Worm (Caenorhabditis elegans) whole organism, L1 larva: Measurements from ENCODE around the gene hsp-12.3.
A peak's percentile ranks its signal among the peaks of the same experiment; 100 is the strongest.

Source experiments
- C04F5.9 ChIP-seq: sonication (generic microtip); optimal IDR thresholded peaks from 2 replicates; lab custom pipeline; 2016; ENCODE audit warnings: missing genetic modification characterization, missing compliant biosample characterization
- C16A3.4 ChIP-seq: fragments of 150-350 bp; optimal IDR thresholded peaks from 2 replicates; lab custom pipeline; 2014; ENCODE audit warnings: missing biosample characterization, missing genetic modification characterization
- C34B4.2 ChIP-seq: sonication (generic microtip); optimal IDR thresholded peaks from 2 replicates; lab custom pipeline; 2017; ENCODE audit warnings: mild to moderate bottlenecking, missing genetic modification characterization, missing compliant biosample characterization
- Y116A8C.19 ChIP-seq: sonication (generic microtip); optimal IDR thresholded peaks from 2 replicates; lab custom pipeline; 2016; ENCODE audit warnings: missing compliant biosample characterization, missing genetic modification characterization, borderline replicate concordance
- aha-1 ChIP-seq: fragments of 150-350 bp; optimal IDR thresholded peaks from 2 replicates; lab custom pipeline; 2014; ENCODE audit warnings: missing biosample characterization, missing genetic modification characterization
- ama-1 ChIP-seq: fragments of 150-350 bp; optimal IDR thresholded peaks from 2 replicates; lab custom pipeline; 2014
- ceh-63 ChIP-seq: fragments of 200-800 bp; sonication (Bioruptor generic); optimal IDR thresholded peaks from 2 replicates; lab custom pipeline; 2018; ENCODE audit warnings: mild to moderate bottlenecking, missing genetic modification characterization, missing compliant biosample characterization
- ceh-8 ChIP-seq: fragments of 200-800 bp; sonication (Bioruptor generic); optimal IDR thresholded peaks from 2 replicates; lab custom pipeline; 2018; ENCODE audit warnings: mild to moderate bottlenecking, missing genetic modification characterization, moderate library complexity, missing compliant biosample characterization
- ceh-82 ChIP-seq, 3 experiments: fragments of 150-350 bp in 1 of 3; sonication (generic microtip) in 2 of 3; optimal IDR thresholded peaks; 2 replicates each; lab custom pipeline; 2014 to 2017; ENCODE audit warnings: missing biosample characterization in 3 of 3, missing genetic modification characterization in 3 of 3
- ceh-88 ChIP-seq: fragments of 200-800 bp; sonication (Bioruptor generic); IDR thresholded peaks from 2 replicates; pipeline ENCODE4 v1.3.6; 2022; ENCODE audit warnings: missing genetic modification characterization, missing compliant biosample characterization
- ceh-90 ChIP-seq: sonication (generic microtip); optimal IDR thresholded peaks from 2 replicates; lab custom pipeline; 2016; ENCODE audit warnings: missing genetic modification characterization, missing compliant biosample characterization
- ces-1 ChIP-seq: fragments of 150-350 bp; optimal IDR thresholded peaks from 2 replicates; lab custom pipeline; 2014; ENCODE audit warnings: missing biosample characterization, missing genetic modification reagents, missing genetic modification characterization
- efl-1 ChIP-seq, 4 experiments: fragments of 150-350 bp; optimal IDR thresholded peaks in 3 of 4; peaks in 1 of 4; 1 replicate in 1 of 4; 2 replicates in 3 of 4; lab custom pipeline; 2014; ENCODE audit warnings: missing biosample characterization in 2 of 4, missing genetic modification characterization in 2 of 4, missing genetic modification reagents in 2 of 4
- egl-27 ChIP-seq, 2 experiments: fragments of 150-350 bp in 1 of 2; sonication (generic microtip); optimal IDR thresholded peaks; 3 replicates each; lab custom pipeline; 2017 to 2018; ENCODE audit warnings: missing biosample characterization in 2 of 2, missing genetic modification characterization in 2 of 2, missing genetic modification reagents in 2 of 2
- elt-2 ChIP-seq: sonication (generic microtip); optimal IDR thresholded peaks from 2 replicates; lab custom pipeline; 2016; ENCODE audit warnings: missing genetic modification characterization, mild to moderate bottlenecking, inconsistent platforms, missing compliant biosample characterization, missing genetic modification reagents
- elt-3 ChIP-seq, 6 experiments: fragments of 150-350 bp in 1 of 6; sonication (generic microtip); optimal IDR thresholded peaks; 2 replicates each; lab custom pipeline; 2017 to 2018; ENCODE audit warnings: missing biosample characterization in 6 of 6, missing genetic modification characterization in 6 of 6, inconsistent platforms in 1 of 6
- fkh-10 ChIP-seq: sonication (generic microtip); optimal IDR thresholded peaks from 2 replicates; lab custom pipeline; 2017; ENCODE audit warnings: missing biosample characterization, missing genetic modification reagents, missing genetic modification characterization
- fkh-8 ChIP-seq: sonication (generic microtip); optimal IDR thresholded peaks from 2 replicates; lab custom pipeline; 2016; ENCODE audit warnings: mild to moderate bottlenecking, missing genetic modification characterization, missing compliant biosample characterization
- fos-1 ChIP-seq: fragments of 150-350 bp; optimal IDR thresholded peaks from 2 replicates; lab custom pipeline; 2014; ENCODE audit warnings: missing biosample characterization, missing genetic modification characterization
- grh-1 ChIP-seq: fragments of 200-800 bp; sonication (Bioruptor generic); IDR thresholded peaks from 2 replicates; pipeline ENCODE4 v1.3.6; 2022; ENCODE audit warnings: missing genetic modification reagents, missing genetic modification characterization, missing compliant biosample characterization
- hpl-2 ChIP-seq: fragments of 150-350 bp; optimal IDR thresholded peaks from 2 replicates; lab custom pipeline; 2014; ENCODE audit warnings: missing biosample characterization, missing genetic modification reagents, missing genetic modification characterization
- irx-1 ChIP-seq: sonication (generic microtip); optimal IDR thresholded peaks from 2 replicates; lab custom pipeline; 2016; ENCODE audit warnings: missing genetic modification characterization, missing compliant biosample characterization
- jun-1 ChIP-seq: fragments of 150-350 bp; optimal IDR thresholded peaks from 2 replicates; lab custom pipeline; 2014; ENCODE audit warnings: missing biosample characterization, missing genetic modification reagents, missing genetic modification characterization
- lin-13 ChIP-seq: fragments of 150-350 bp; optimal IDR thresholded peaks from 2 replicates; lab custom pipeline; 2014; ENCODE audit warnings: missing biosample characterization, missing genetic modification reagents, missing genetic modification characterization
- lin-35 ChIP-seq, 2 experiments: fragments of 150-350 bp; optimal IDR thresholded peaks; 2 replicates each; lab custom pipeline; 2014; ENCODE audit warnings: missing biosample characterization in 2 of 2, missing genetic modification characterization in 2 of 2, missing genetic modification reagents in 2 of 2
- lin-39 ChIP-seq: fragments of 150-350 bp; optimal IDR thresholded peaks from 2 replicates; lab custom pipeline; 2014; ENCODE audit warnings: missing biosample characterization, missing genetic modification reagents, missing genetic modification characterization
- lsy-2 ChIP-seq, 2 experiments: fragments of 150-350 bp; optimal IDR thresholded peaks; 2 replicates each; lab custom pipeline; 2014; ENCODE audit warnings: missing biosample characterization in 2 of 2, missing genetic modification characterization in 2 of 2
- mef-2 ChIP-seq: fragments of 150-350 bp; optimal IDR thresholded peaks from 2 replicates; lab custom pipeline; 2014; ENCODE audit warnings: missing biosample characterization, missing genetic modification characterization
- nhr-12 ChIP-seq: sonication (generic microtip); optimal IDR thresholded peaks from 2 replicates; lab custom pipeline; 2017; ENCODE audit warnings: missing biosample characterization, missing genetic modification characterization
- nhr-19 ChIP-seq: fragments of 200-800 bp; sonication (Bioruptor generic); conservative IDR thresholded peaks from 2 replicates; pipeline ENCODE4 v1.3.6; 2022; ENCODE audit warnings: missing genetic modification characterization, missing compliant biosample characterization
- nhr-237 ChIP-seq: fragments of 150-350 bp; optimal IDR thresholded peaks from 2 replicates; lab custom pipeline; 2014; ENCODE audit warnings: missing biosample characterization, missing genetic modification characterization
- nhr-71 ChIP-seq: sonication (generic microtip); optimal IDR thresholded peaks from 2 replicates; lab custom pipeline; 2016; ENCODE audit warnings: mild to moderate bottlenecking, missing genetic modification characterization, moderate library complexity, missing compliant biosample characterization
- nhr-76 ChIP-seq: sonication (generic microtip); optimal IDR thresholded peaks from 2 replicates; lab custom pipeline; 2017; ENCODE audit warnings: missing biosample characterization, missing genetic modification characterization
- nhr-77 ChIP-seq: fragments of 150-350 bp; optimal IDR thresholded peaks from 2 replicates; lab custom pipeline; 2014; ENCODE audit warnings: missing biosample characterization, missing genetic modification characterization
- nhr-84 ChIP-seq: sonication (generic microtip); optimal IDR thresholded peaks from 2 replicates; lab custom pipeline; 2017; ENCODE audit warnings: missing biosample characterization, missing genetic modification characterization
- nhr-90 ChIP-seq: sonication (generic microtip); optimal IDR thresholded peaks from 2 replicates; lab custom pipeline; 2016; ENCODE audit warnings: mild to moderate bottlenecking, missing genetic modification characterization, missing compliant biosample characterization; ENCODE audit not compliant: poor library complexity
- pag-3 ChIP-seq: sonication (generic microtip); optimal IDR thresholded peaks from 2 replicates; lab custom pipeline; 2017; ENCODE audit warnings: missing genetic modification characterization, mild to moderate bottlenecking, missing compliant biosample characterization, antibody characterized with exemption, borderline replicate concordance; ENCODE audit not compliant: insufficient read depth
- pax-3 ChIP-seq: fragments of 200-800 bp; sonication (Bioruptor generic); optimal IDR thresholded peaks from 2 replicates; lab custom pipeline; 2018; ENCODE audit warnings: mild to moderate bottlenecking, missing genetic modification characterization, moderate library complexity, missing compliant biosample characterization
- snpc-4 ChIP-seq: fragments of 150-350 bp; optimal IDR thresholded peaks from 2 replicates; lab custom pipeline; 2014; ENCODE audit warnings: missing biosample characterization, missing genetic modification characterization
- snu-23 ChIP-seq: sonication (generic microtip); optimal IDR thresholded peaks from 2 replicates; lab custom pipeline; 2016; ENCODE audit warnings: missing genetic modification characterization, missing compliant biosample characterization
- sox-4 ChIP-seq: sonication (generic microtip); optimal IDR thresholded peaks from 2 replicates; lab custom pipeline; 2016; ENCODE audit warnings: missing genetic modification characterization, missing compliant biosample characterization
- sptf-1 ChIP-seq: fragments of 150-350 bp; optimal IDR thresholded peaks from 2 replicates; lab custom pipeline; 2014; ENCODE audit warnings: missing biosample characterization, missing genetic modification characterization
- sup-37 ChIP-seq: fragments of 200-800 bp; sonication (Bioruptor generic); optimal IDR thresholded peaks from 2 replicates; lab custom pipeline; 2018; ENCODE audit warnings: mild to moderate bottlenecking, missing genetic modification characterization, missing compliant biosample characterization
- tbx-2 ChIP-seq: sonication (generic microtip); optimal IDR thresholded peaks from 2 replicates; lab custom pipeline; 2016; ENCODE audit warnings: missing genetic modification characterization, missing compliant biosample characterization
- tlp-1 ChIP-seq: fragments of 150-350 bp; optimal IDR thresholded peaks from 2 replicates; lab custom pipeline; 2014; ENCODE audit warnings: missing biosample characterization, missing genetic modification characterization
- unc-30 ChIP-seq: sonication (generic microtip); optimal IDR thresholded peaks from 2 replicates; lab custom pipeline; 2017; ENCODE audit warnings: missing biosample characterization, missing genetic modification characterization
- unc-62 ChIP-seq: fragments of 150-350 bp; optimal IDR thresholded peaks from 2 replicates; lab custom pipeline; 2014; ENCODE audit warnings: missing biosample characterization, missing genetic modification reagents, missing genetic modification characterization
- unc-86 ChIP-seq: sonication (generic microtip); optimal IDR thresholded peaks from 2 replicates; lab custom pipeline; 2016; ENCODE audit warnings: missing genetic modification characterization, missing compliant biosample characterization
- vab-15 ChIP-seq: sonication (generic microtip); optimal IDR thresholded peaks from 2 replicates; lab custom pipeline; 2017; ENCODE audit warnings: missing genotype, mild to moderate bottlenecking, missing genetic modification characterization, missing compliant biosample characterization
- xbp-1 ChIP-seq: sonication (generic microtip); optimal IDR thresholded peaks from 2 replicates; lab custom pipeline; 2016; ENCODE audit warnings: missing genetic modification characterization, missing compliant biosample characterization
- zag-1 ChIP-seq: fragments of 150-350 bp; optimal IDR thresholded peaks from 2 replicates; lab custom pipeline; 2014; ENCODE audit warnings: missing biosample characterization, missing genetic modification characterization
- ztf-11 ChIP-seq, 2 experiments: sonication (generic microtip); optimal IDR thresholded peaks; 2 replicates each; lab custom pipeline; 2016 to 2017; ENCODE audit warnings: missing genetic modification characterization in 2 of 2, missing biosample characterization in 1 of 2, missing compliant biosample characterization in 1 of 2

hsp-12.3 gene

ce11 chrIV:9477135-9477928 lies 32.0 kb upstream of the hsp-12.3 start, which contains the start of gene wrt-3 (continued):
- TF ChIP-seq C34B4.2 = no peak
- TF ChIP-seq Y116A8C.19 (tag; lab: Kevin White, UChicago) = no peak
- TF ChIP-seq nhr-12 (tag; lab: Kevin White, UChicago) = no peak
- TF ChIP-seq lin-35 (GFP tag; optimal IDR thresholded peaks at IDR 0.05; lab: Kevin White, UChicago) = no peak
- TF ChIP-seq lin-13 (GFP tag; lab: Kevin White, UChicago) = no peak
- peak; percentile 57 for TF ChIP-seq snpc-4 (tag; lab: Kevin White, UChicago)
- peak; percentile 68 for TF ChIP-seq nhr-90 (tag; lab: Kevin White, UChicago)
- TF ChIP-seq C04F5.9 = no peak
- peak in 3 of 6 experiments; percentile 3 to 43 (median 23) for TF ChIP-seq elt-3 (tag; optimal IDR thresholded peaks at IDR 0.05; lab: Kevin White, UChicago)
- no peak for TF ChIP-seq nhr-77 (tag; lab: Kevin White, UChicago)
- TF ChIP-seq unc-86 (tag; lab: Kevin White, UChicago) = no peak
- no peak for TF ChIP-seq nhr-237 (tag; lab: Kevin White, UChicago)
- peak in 1 of 2 experiments; percentile 40 for TF ChIP-seq lsy-2 (tag; optimal IDR thresholded peaks at IDR 0.05; lab: Kevin White, UChicago)
- TF ChIP-seq aha-1 (tag; lab: Kevin White, UChicago) = no peak
- TF ChIP-seq unc-30 (tag; lab: Kevin White, UChicago) = no peak
- peak; percentile 41 for TF ChIP-seq grh-1 (GFP tag; lab: Robert Waterston, UW)
- TF ChIP-seq ceh-82 (tag; optimal IDR thresholded peaks at IDR 0.05; lab: Kevin White, UChicago) = peak in 2 of 3 experiments; percentile 10 to 40
- TF ChIP-seq snu-23 (GFP tag; lab: Kevin White, UChicago) = peak; percentile 56
- peak; percentile 57 for TF ChIP-seq nhr-71
- TF ChIP-seq zag-1 (tag; lab: Kevin White, UChicago) = no peak
- peak; percentile 9 for TF ChIP-seq fkh-8
- peak; percentile 64 for TF ChIP-seq pag-3 (tag; lab: Kevin White, UChicago)
- TF ChIP-seq nhr-19 (GFP tag; lab: Robert Waterston, UW) = peak; percentile 53
- TF ChIP-seq efl-1 (optimal IDR thresholded peaks at IDR 0.05; lab: Kevin White, UChicago) = peak; percentile 22 to 43
- TF ChIP-seq efl-1 (GFP tag; optimal IDR thresholded peaks at IDR 0.05 in 1 of 2; lab: Kevin White, UChicago) = peak in 1 of 2 experiments; percentile 93
- no peak for TF ChIP-seq ceh-90 (tag; lab: Kevin White, UChicago)
- TF ChIP-seq C16A3.4 (tag; lab: Kevin White, UChicago) = peak; percentile 49
- TF ChIP-seq nhr-76 (tag; lab: Kevin White, UChicago) = no peak
- no peak for TF ChIP-seq ceh-63 (GFP tag; lab: Kevin White, UChicago)
- no peak for TF ChIP-seq ceh-88 (GFP tag; lab: Robert Waterston, UW)
- no peak for TF ChIP-seq nhr-84 (tag; lab: Kevin White, UChicago)
- peak; percentile 43 for TF ChIP-seq irx-1
- TF ChIP-seq sup-37 (GFP tag; lab: Kevin White, UChicago) = no peak
- TF ChIP-seq sox-4 (tag; lab: Kevin White, UChicago) = peak; percentile 40
- peak; percentile 44 for TF ChIP-seq xbp-1 (tag; lab: Kevin White, UChicago)
- TF ChIP-seq lin-39 = no peak
- TF ChIP-seq ztf-11 (tag; optimal IDR thresholded peaks at IDR 0.05; lab: Kevin White, UChicago) = no peak
- no peak for TF ChIP-seq ceh-8 (GFP tag; lab: Kevin White, UChicago)
- TF ChIP-seq mef-2 = no peak
- TF ChIP-seq ces-1 = no peak
- TF ChIP-seq fkh-10 (GFP tag; lab: Kevin White, UChicago) = no peak
- TF ChIP-seq jun-1 (tag; lab: Kevin White, UChicago) = no peak
- no peak for TF ChIP-seq ama-1 (lab: Kevin White, UChicago)
- TF ChIP-seq tlp-1 (tag; lab: Kevin White, UChicago) = no peak
- TF ChIP-seq sptf-1 (tag; lab: Kevin White, UChicago) = no peak
- no peak for TF ChIP-seq fos-1 (tag; lab: Kevin White, UChicago)
- TF ChIP-seq elt-2 (tag; lab: Kevin White, UChicago) = peak; percentile 14
- no peak for TF ChIP-seq tbx-2
- TF ChIP-seq pax-3 = no peak
- no peak for TF ChIP-seq vab-15 (tag; lab: Kevin White, UChicago)
- no peak for TF ChIP-seq unc-62
- TF ChIP-seq egl-27 (tag; optimal IDR thresholded peaks at IDR 0.05; lab: Kevin White, UChicago) = no peak
- no peak for TF ChIP-seq hpl-2
- TF ChIP-seq, all 84 proteins: peak for 32
